Fruit fly (Drosophila melanogaster) whole organism, pupa: ENCODE data around the gene Vdup1.
A peak's percentile ranks its signal among the peaks of the same experiment; 100 is the strongest.

Experiments used
- CG10348 ChIP-seq: fragments of 200-800 bp; sonication (Bioruptor generic); IDR thresholded peaks from 2 replicates; pipeline ENCODE4 v1.3.6; 2022; ENCODE audit warnings: missing biosample characterization, missing genetic modification characterization
- CG12605 ChIP-seq: fragments of 200-800 bp; sonication (Bioruptor generic); IDR thresholded peaks from 2 replicates; pipeline ENCODE4 v1.3.6; 2022; ENCODE audit warnings: missing biosample characterization, missing genetic modification characterization
- CG13204 ChIP-seq: fragments of 200-800 bp; sonication (Bioruptor generic); optimal IDR thresholded peaks from 2 replicates; lab custom pipeline; 2018; ENCODE audit warnings: missing biosample characterization, mild to moderate bottlenecking, missing genetic modification characterization, moderate library complexity
- CG14655 ChIP-seq: fragments of 200-800 bp; sonication (Bioruptor generic); optimal IDR thresholded peaks from 3 replicates; lab custom pipeline; 2017; ENCODE audit warnings: mild to moderate bottlenecking, missing biosample characterization, missing genetic modification reagents, missing genetic modification characterization
- CG17806 ChIP-seq: fragments of 200-800 bp; sonication (Bioruptor generic); optimal IDR thresholded peaks from 2 replicates; lab custom pipeline; 2018; ENCODE audit warnings: missing biosample characterization, mild to moderate bottlenecking, missing genetic modification characterization, moderate library complexity
- CG32121 ChIP-seq: fragments of 200-800 bp; sonication (Bioruptor generic); IDR thresholded peaks from 2 replicates; pipeline ENCODE4 v1.3.6; 2022; ENCODE audit warnings: missing biosample characterization, missing genetic modification characterization
- CG34367 ChIP-seq: fragments of 200-800 bp; sonication (Bioruptor generic); optimal IDR thresholded peaks from 2 replicates; lab custom pipeline; 2018; ENCODE audit warnings: missing biosample characterization, mild to moderate bottlenecking, missing genetic modification characterization
- CG4496 ChIP-seq: fragments of 200-800 bp; sonication (Bioruptor generic); IDR thresholded peaks from 3 replicates; pipeline ENCODE4 v1.3.6; 2022; ENCODE audit warnings: missing biosample characterization, missing genetic modification characterization
- CG8159 ChIP-seq: fragments of 200-800 bp; sonication (Bioruptor generic); optimal IDR thresholded peaks from 3 replicates; lab custom pipeline; 2018; ENCODE audit warnings: missing biosample characterization, mild to moderate bottlenecking, missing genetic modification characterization, moderate library complexity
- CG8301 ChIP-seq: fragments of 200-800 bp; sonication (Bioruptor generic); optimal IDR thresholded peaks from 2 replicates; lab custom pipeline; 2018; ENCODE audit warnings: missing biosample characterization, mild to moderate bottlenecking, missing genetic modification characterization
- D1 ChIP-seq: fragments of 200-800 bp; sonication (Bioruptor generic); optimal IDR thresholded peaks from 2 replicates; lab custom pipeline; 2018; ENCODE audit warnings: missing biosample characterization, mild to moderate bottlenecking, missing genetic modification characterization, moderate library complexity
- EcR ChIP-seq: fragments of 200-800 bp; sonication (Bioruptor generic); optimal IDR thresholded peaks from 3 replicates; lab custom pipeline; 2019; ENCODE audit warnings: missing biosample characterization, missing genetic modification characterization, mild to moderate bottlenecking, moderate library complexity, missing genetic modification reagents
- Ets98B ChIP-seq: fragments of 200-800 bp; sonication (Bioruptor generic); IDR thresholded peaks from 2 replicates; pipeline ENCODE4 v1.3.6; 2022; ENCODE audit warnings: missing biosample characterization, missing genetic modification characterization
- Pif1A ChIP-seq: fragments of 200-800 bp; sonication (Bioruptor generic); optimal IDR thresholded peaks from 3 replicates; lab custom pipeline; 2016; ENCODE audit warnings: missing biosample characterization, missing genetic modification characterization
- Pif1B ChIP-seq: fragments of 200-800 bp; sonication (Bioruptor generic); optimal IDR thresholded peaks from 3 replicates; lab custom pipeline; 2016; ENCODE audit warnings: missing biosample characterization, missing genetic modification characterization
- fd96Ca ChIP-seq: fragments of 200-800 bp; sonication (Bioruptor generic); IDR thresholded peaks from 3 replicates; pipeline ENCODE4 v1.3.6; 2022; ENCODE audit warnings: missing biosample characterization, missing genetic modification characterization
- gl ChIP-seq: fragments of 200-800 bp; sonication (Bioruptor generic); optimal IDR thresholded peaks from 2 replicates; lab custom pipeline; 2018; ENCODE audit warnings: missing biosample characterization, mild to moderate bottlenecking, missing genetic modification characterization
- rn ChIP-seq: fragments of 200-800 bp; sonication (Bioruptor generic); IDR thresholded peaks from 2 replicates; pipeline ENCODE4 v1.3.6; 2022; ENCODE audit warnings: missing biosample characterization, missing genetic modification characterization

The Vdup1 gene

dm6 chr3L:145998-146576 is 32.7 kb downstream of the Vdup1 start, which contains the start of gene CG6845:
Gene CG6845, plus strand, starts transcription at chr3L:146433.
- TF ChIP-seq EcR (GFP tag; lab: Kevin White, UChicago) (no peak), D1 (tag; lab: Kevin White, UChicago) (peak; percentile 8)

- TF ChIP-seq CG12605 (GFP tag; lab: Robert Waterston, UW) = peak; percentile 15; the same call in 1 of the 2 replicates
- TF ChIP-seq EcR (GFP tag; lab: Kevin White, UChicago) = peak; percentile 95
- TF ChIP-seq Ets98B = peak; percentile 21; the same call in 1 of the 2 replicates
- no peak for TF ChIP-seq CG14655 (GFP tag; lab: Kevin White, UChicago)
- 0 out of 3 replicates have a peak, but pooled peaks have one; percentile 34 for TF ChIP-seq CG4496 (GFP tag; lab: Robert Waterston, UW)
- TF ChIP-seq Pif1B (GFP tag; lab: Kevin White, UChicago) = peak; percentile 8
These were observed 37.8 kb downstream of the Vdup1 start for dm6 chr3L:140838-141559.

- TF ChIP-seq gl (tag; lab: Kevin White, UChicago) (peak; percentile 21), CG34367 (tag; lab: Kevin White, UChicago) (no peak), CG8159 (tag; lab: Kevin White, UChicago) (peak; percentile 39), CG17806 (tag; lab: Kevin White, UChicago) (peak; percentile 30), CG4496 (GFP tag; lab: Robert Waterston, UW) (no peak), EcR (GFP tag; lab: Kevin White, UChicago) (peak; percentile 94), CG13204 (GFP tag; lab: Kevin White, UChicago) (no peak), D1 (tag; lab: Kevin White, UChicago) (peak; percentile 16)
These were observed 38.9 kb downstream of the Vdup1 start for dm6 chr3L:139574-140567.

dm6 chr3L:137596-138169 is 41.1 kb downstream of the Vdup1 start:
- TF ChIP-seq Pif1A (no peak), CG4496 (GFP tag; lab: Robert Waterston, UW) (no peak), CG12605 (GFP tag; lab: Robert Waterston, UW) (no peak), CG32121 (GFP tag; lab: Robert Waterston, UW) (no peak), CG34367 (tag; lab: Kevin White, UChicago) (no peak), rn (GFP tag; lab: Robert Waterston, UW) (no peak), Pif1B (GFP tag; lab: Kevin White, UChicago) (no peak), fd96Ca (GFP tag; lab: Robert Waterston, UW) (no peak), CG8301 (tag; lab: Kevin White, UChicago) (no peak), gl (tag; lab: Kevin White, UChicago) (no peak)

- TF ChIP-seq CG8301 (tag; lab: Kevin White, UChicago) (no peak), CG10348 (GFP tag; lab: Robert Waterston, UW) (no peak)
- TF ChIP-seq, all 21 proteins: peak for 0
These were observed 42.0 kb downstream of the Vdup1 start for dm6 chr3L:136591-137280.

- TF ChIP-seq EcR (GFP tag; lab: Kevin White, UChicago) (peak; percentile 89), CG17806 (tag; lab: Kevin White, UChicago) (no peak)
These were observed 43.9 kb downstream of the Vdup1 start for dm6 chr3L:134868-135267.

- TF ChIP-seq CG12605 (GFP tag; lab: Robert Waterston, UW) = no peak
These were observed 44.9 kb downstream of the Vdup1 start for dm6 chr3L:133806-134325.
